Worm (Caenorhabditis elegans): ENCODE measurements around the gene ipla-5.
A peak's percentile ranks its signal among the peaks of the same experiment; 100 is the strongest.

ipla-5 gene

ce11 chrIV:8739926-8740325 is 24.9 kb downstream of the ipla-5 start, which contains the start of gene mrps-33:
TSS of gene mrps-33 (minus strand) at chrIV:8740026.
- no peak for TF ChIP-seq ceh-83 (GFP tag; optimal IDR thresholded peaks at IDR 0.05)
- TF ChIP-seq mab-5 (tag; optimal IDR thresholded peaks at IDR 0.05) = no peak
- no peak for TF ChIP-seq ces-1 (GFP tag; optimal IDR thresholded peaks at IDR 0.05)
- TF ChIP-seq unc-39 (tag; optimal IDR thresholded peaks at IDR 0.05) = no peak
- TF ChIP-seq sem-2 (GFP tag; optimal IDR thresholded peaks at IDR 0.05) = no peak
- no peak for TF ChIP-seq bed-3 (GFP tag; optimal IDR thresholded peaks at IDR 0.05)
- TF ChIP-seq pha-4 (tag; optimal IDR thresholded peaks at IDR 0.05) = no peak
- no peak for TF ChIP-seq mep-1 (tag; optimal IDR thresholded peaks at IDR 0.05)
- no peak for TF ChIP-seq cnd-1 (tag; optimal IDR thresholded peaks at IDR 0.05)
- TF ChIP-seq flh-1 (GFP tag; optimal IDR thresholded peaks at IDR 0.05) = no peak
- no peak for TF ChIP-seq lin-32 (GFP tag; optimal IDR thresholded peaks at IDR 0.05)
- TF ChIP-seq ztf-11 (tag; optimal IDR thresholded peaks at IDR 0.05) = no peak
- TF ChIP-seq ham-2 (GFP tag; optimal IDR thresholded peaks at IDR 0.05) = no peak
- TF ChIP-seq nhr-28 (tag; optimal IDR thresholded peaks at IDR 0.05) = no peak
- TF ChIP-seq nhr-76 (tag; optimal IDR thresholded peaks at IDR 0.05) = no peak
- TF ChIP-seq zip-8 (tag; optimal IDR thresholded peaks at IDR 0.05) = no peak
- TF ChIP-seq elt-1 (tag; optimal IDR thresholded peaks at IDR 0.05; ENCODE audit: borderline replicate concordance, insufficient read depth) = no peak
- no peak for TF ChIP-seq nhr-12 (tag; optimal IDR thresholded peaks at IDR 0.05)
- TF ChIP-seq lsy-2 (tag; optimal IDR thresholded peaks at IDR 0.05) = no peak
- no peak for TF ChIP-seq hlh-1 (tag; optimal IDR thresholded peaks at IDR 0.05)

- TF ChIP-seq ceh-43 (GFP tag; optimal IDR thresholded peaks at IDR 0.05) = no peak
Observed at ce11 chrIV:8740952-8741438, 25.9 kb downstream of the ipla-5 start, which contains the start of gene F21D5.6. TSS of gene F21D5.6 (minus strand) at chrIV:8741388.

ce11 chrIV:8743654-8744332 is 28.7 kb downstream of the ipla-5 start, which contains the start of gene F21D5.7:
TSS of gene F21D5.7 (minus strand) at chrIV:8743704.
- TF ChIP-seq unc-62 (GFP tag; optimal IDR thresholded peaks at IDR 0.05) (no peak), sem-2 (GFP tag; optimal IDR thresholded peaks at IDR 0.05) (no peak), nhr-12 (tag; optimal IDR thresholded peaks at IDR 0.05) (no peak), drap-1 (GFP tag; optimal IDR thresholded peaks at IDR 0.05) (no peak), ham-2 (GFP tag; optimal IDR thresholded peaks at IDR 0.05) (no peak), snpc-4 (tag; optimal IDR thresholded peaks at IDR 0.05) (no peak), ceh-43 (GFP tag; optimal IDR thresholded peaks at IDR 0.05) (no peak), sptf-1 (tag; optimal IDR thresholded peaks at IDR 0.05) (peak; percentile 31), nhr-76 (tag; optimal IDR thresholded peaks at IDR 0.05) (no peak), ceh-39 (tag; optimal IDR thresholded peaks at IDR 0.05) (no peak), M03D4.4 (tag; optimal IDR thresholded peaks at IDR 0.05) (no peak), pha-4 (tag; optimal IDR thresholded peaks at IDR 0.05) (peak; percentile 36), nhr-237 (tag; optimal IDR thresholded peaks at IDR 0.05) (peak; percentile 33), elt-3 (tag; optimal IDR thresholded peaks at IDR 0.05) (no peak), cnd-1 (tag; optimal IDR thresholded peaks at IDR 0.05) (no peak), elt-1 (tag; optimal IDR thresholded peaks at IDR 0.05; ENCODE audit: borderline replicate concordance, insufficient read depth) (no peak), mls-2 (tag; optimal IDR thresholded peaks at IDR 0.05) (no peak), blmp-1 (tag; optimal IDR thresholded peaks at IDR 0.05) (no peak), lsy-2 (tag; optimal IDR thresholded peaks at IDR 0.05) (peak; percentile 65), unc-120 (tag; optimal IDR thresholded peaks at IDR 0.05; ENCODE audit: poor library complexity, severe bottlenecking) (no peak), ces-1 (GFP tag; optimal IDR thresholded peaks at IDR 0.05) (peak; percentile 28), zip-8 (tag; optimal IDR thresholded peaks at IDR 0.05) (no peak), flh-1 (GFP tag; optimal IDR thresholded peaks at IDR 0.05) (no peak), unc-39 (tag; optimal IDR thresholded peaks at IDR 0.05) (no peak), mab-5 (tag; optimal IDR thresholded peaks at IDR 0.05) (no peak), ceh-83 (GFP tag; optimal IDR thresholded peaks at IDR 0.05) (no peak), nhr-2 (tag; optimal IDR thresholded peaks at IDR 0.05) (no peak), lin-32 (GFP tag; optimal IDR thresholded peaks at IDR 0.05) (no peak), mep-1 (tag; optimal IDR thresholded peaks at IDR 0.05) (peak; percentile 49), nhr-28 (tag; optimal IDR thresholded peaks at IDR 0.05) (no peak), lin-13 (tag; optimal IDR thresholded peaks at IDR 0.05) (peak; percentile 1), hlh-1 (tag; optimal IDR thresholded peaks at IDR 0.05) (no peak), ztf-11 (tag; optimal IDR thresholded peaks at IDR 0.05) (no peak), tbx-8 (GFP tag; optimal IDR thresholded peaks at IDR 0.05) (no peak), bed-3 (GFP tag; optimal IDR thresholded peaks at IDR 0.05) (no peak)
